Worm (Caenorhabditis elegans) whole organism, L4 larva: ENCODE data around the gene sto-3.

ENCODE experiments used
- ama-1 ChIP-seq: fragments of 150-350 bp; optimal IDR thresholded peaks from 2 replicates; lab custom pipeline; 2014; ENCODE audit warnings: inconsistent platforms, mixed read lengths
- ctbp-1 ChIP-seq: fragments of 200-800 bp; sonication (Bioruptor generic); IDR thresholded peaks from 2 replicates; pipeline ENCODE4 v1.3.6; 2022; ENCODE audit warnings: missing genetic modification reagents, missing genetic modification characterization, missing compliant biosample characterization
- dmd-8 ChIP-seq: fragments of 200-800 bp; sonication (Bioruptor generic); IDR thresholded peaks from 2 replicates; pipeline ENCODE4 v1.3.6; 2022; ENCODE audit warnings: missing genetic modification characterization, missing compliant biosample characterization
- egl-27 ChIP-seq: sonication (generic microtip); optimal IDR thresholded peaks from 3 replicates; lab custom pipeline; 2017; ENCODE audit warnings: missing biosample characterization, missing genetic modification reagents, missing genetic modification characterization
- fkh-10 ChIP-seq: fragments of 150-350 bp; optimal IDR thresholded peaks from 2 replicates; lab custom pipeline; 2014; ENCODE audit warnings: missing biosample characterization, missing genetic modification reagents, missing genetic modification characterization
- lin-15B ChIP-seq: fragments of 150-350 bp; sonication (generic microtip); optimal IDR thresholded peaks from 3 replicates; lab custom pipeline; 2014; ENCODE audit warnings: missing biosample characterization, missing genetic modification characterization
- nhr-10 ChIP-seq: fragments of 150-350 bp; optimal IDR thresholded peaks from 2 replicates; lab custom pipeline; 2014; ENCODE audit warnings: missing biosample characterization, missing genetic modification characterization
- nhr-25 ChIP-seq: sonication (generic microtip); optimal IDR thresholded peaks from 2 replicates; lab custom pipeline; 2017; ENCODE audit warnings: missing genetic modification characterization, mild to moderate bottlenecking, missing compliant biosample characterization, antibody characterized with exemption, moderate library complexity, borderline replicate concordance; ENCODE audit not compliant: insufficient read depth
- nhr-77 ChIP-seq: fragments of 150-350 bp; optimal IDR thresholded peaks from 2 replicates; lab custom pipeline; 2014; ENCODE audit warnings: missing biosample characterization, missing genetic modification characterization
- skn-1 ChIP-seq: fragments of 150-350 bp; optimal IDR thresholded peaks from 2 replicates; lab custom pipeline; 2014; ENCODE audit warnings: missing biosample characterization, missing genetic modification characterization
- zfp-2 ChIP-seq: sonication (generic microtip); optimal IDR thresholded peaks from 2 replicates; lab custom pipeline; 2016; ENCODE audit warnings: mild to moderate bottlenecking, missing genetic modification characterization, missing compliant biosample characterization
- ztf-11 ChIP-seq: fragments of 150-350 bp; optimal IDR thresholded peaks from 2 replicates; lab custom pipeline; 2014; ENCODE audit warnings: missing biosample characterization, missing genetic modification characterization

- TF ChIP-seq nhr-10 (tag; lab: Kevin White, UChicago) = no peak
- no peak for TF ChIP-seq ama-1
- no peak for TF ChIP-seq ctbp-1 (GFP tag; lab: Robert Waterston, UW)
- TF ChIP-seq egl-27 (tag; lab: Kevin White, UChicago) = no peak
- no peak for TF ChIP-seq nhr-77
- TF ChIP-seq dmd-8 (GFP tag; lab: Robert Waterston, UW) = no peak
- no peak for TF ChIP-seq ztf-11 (tag; lab: Kevin White, UChicago)
- no peak for TF ChIP-seq nhr-25 (tag; lab: Kevin White, UChicago)
- no peak for TF ChIP-seq lin-15B (tag; lab: Kevin White, UChicago)
- TF ChIP-seq skn-1 (tag; lab: Kevin White, UChicago) = no peak
- no peak for TF ChIP-seq fkh-10
- no peak for TF ChIP-seq zfp-2 (tag; lab: Kevin White, UChicago)
These were observed 5.1 kb upstream of the sto-3 start, which contains the start of gene twk-44 for ce11 chrX:11627013-11627412.
